Worm (Caenorhabditis elegans) whole organism, early embryonic: ENCODE data around the gene Y27F2A.9.

ENCODE experiments used
- ama-1 ChIP-seq: fragments of 150-350 bp; optimal IDR thresholded peaks from 2 replicates; lab custom pipeline; 2014
- flt-1 ChIP-seq: fragments of 200-800 bp; sonication (Bioruptor generic); IDR thresholded peaks from 2 replicates; pipeline ENCODE4 v1.3.6; 2022; ENCODE audit warnings: missing genetic modification characterization, missing compliant biosample characterization

DNA sequence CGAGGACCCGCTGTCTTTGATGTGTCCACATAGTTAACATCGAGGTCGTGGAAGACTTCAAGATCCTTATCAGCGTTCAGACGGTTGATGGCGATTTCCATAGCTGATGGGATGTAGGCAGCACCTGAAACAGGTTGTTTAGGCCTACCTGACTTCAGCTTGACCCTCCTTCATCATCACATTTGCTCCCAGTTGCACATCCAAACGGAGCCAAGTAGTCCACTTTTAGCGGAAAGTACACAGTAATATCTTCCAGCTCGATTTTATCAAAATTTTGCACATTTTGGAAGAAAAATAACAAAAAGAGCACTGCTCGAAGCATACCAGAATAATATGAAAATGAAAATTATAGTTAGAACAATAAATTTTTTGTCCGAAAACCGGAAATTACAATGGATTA is 5.5 kb upstream of the Y27F2A.9 start, which contains the start of gene gcy-15:
- TF ChIP-seq flt-1 (GFP tag; lab: Robert Waterston, UW) (no peak), ama-1 (lab: Kevin White, UChicago) (no peak)
